Worm (Caenorhabditis elegans): Measurements from ENCODE around the gene lgc-18.

DNA sequence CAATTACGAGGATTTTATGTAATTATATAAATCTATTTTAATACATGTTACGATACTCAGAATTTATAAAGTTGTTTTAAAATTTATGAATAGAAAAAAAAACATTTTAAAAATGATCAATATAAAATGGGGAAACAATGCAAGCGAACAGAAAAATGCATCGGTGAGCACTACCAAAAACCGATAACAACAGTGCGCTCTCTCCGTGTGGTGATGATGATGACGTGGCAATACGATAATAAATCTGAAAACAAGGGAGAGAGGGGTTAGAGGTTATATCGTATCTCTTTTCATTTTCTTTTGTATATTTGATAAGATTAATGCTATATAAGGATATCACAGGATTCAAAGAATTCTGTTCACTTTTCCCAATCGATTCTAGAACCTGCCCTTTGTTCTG lies 20.5 kb downstream of the lgc-18 start:
- TF ChIP-seq pha-4 (tag; optimal IDR thresholded peaks at IDR 0.05) = no peak
- no peak for TF ChIP-seq nhr-76 (tag; optimal IDR thresholded peaks at IDR 0.05)
- no peak for TF ChIP-seq ces-1 (GFP tag; optimal IDR thresholded peaks at IDR 0.05)
- no peak for TF ChIP-seq mep-1 (tag; optimal IDR thresholded peaks at IDR 0.05)
- no peak for TF ChIP-seq nhr-237 (tag; optimal IDR thresholded peaks at IDR 0.05)
- no peak for TF ChIP-seq mls-2 (tag; optimal IDR thresholded peaks at IDR 0.05)
- no peak for TF ChIP-seq ztf-11 (tag; optimal IDR thresholded peaks at IDR 0.05)
- no peak for TF ChIP-seq nhr-28 (tag; optimal IDR thresholded peaks at IDR 0.05)
- TF ChIP-seq snpc-4 (tag; optimal IDR thresholded peaks at IDR 0.05) = no peak
- TF ChIP-seq bed-3 (GFP tag; optimal IDR thresholded peaks at IDR 0.05) = no peak
- no peak for TF ChIP-seq elt-1 (tag; optimal IDR thresholded peaks at IDR 0.05; ENCODE audit: borderline replicate concordance, insufficient read depth)
- TF ChIP-seq lin-13 (tag; optimal IDR thresholded peaks at IDR 0.05) = no peak
- no peak for TF ChIP-seq unc-39 (tag; optimal IDR thresholded peaks at IDR 0.05)
